Worm (Caenorhabditis elegans): ENCODE results near the gene unc-52.

ce11 chrII:14608508-14608907 is 75.7 kb downstream of the unc-52 start:
- TF ChIP-seq ztf-23 (GFP tag; IDR thresholded peaks at IDR 0.05) (no peak), ref-1 (GFP tag; conservative IDR thresholded peaks at IDR 0.05) (no peak), klf-2 (GFP tag; conservative IDR thresholded peaks at IDR 0.05) (no peak)

Measured in whole organism, midembryonic.